Fruit fly (Drosophila melanogaster): ENCODE measurements around the gene Gss1.

Gene Gss1

DNA sequence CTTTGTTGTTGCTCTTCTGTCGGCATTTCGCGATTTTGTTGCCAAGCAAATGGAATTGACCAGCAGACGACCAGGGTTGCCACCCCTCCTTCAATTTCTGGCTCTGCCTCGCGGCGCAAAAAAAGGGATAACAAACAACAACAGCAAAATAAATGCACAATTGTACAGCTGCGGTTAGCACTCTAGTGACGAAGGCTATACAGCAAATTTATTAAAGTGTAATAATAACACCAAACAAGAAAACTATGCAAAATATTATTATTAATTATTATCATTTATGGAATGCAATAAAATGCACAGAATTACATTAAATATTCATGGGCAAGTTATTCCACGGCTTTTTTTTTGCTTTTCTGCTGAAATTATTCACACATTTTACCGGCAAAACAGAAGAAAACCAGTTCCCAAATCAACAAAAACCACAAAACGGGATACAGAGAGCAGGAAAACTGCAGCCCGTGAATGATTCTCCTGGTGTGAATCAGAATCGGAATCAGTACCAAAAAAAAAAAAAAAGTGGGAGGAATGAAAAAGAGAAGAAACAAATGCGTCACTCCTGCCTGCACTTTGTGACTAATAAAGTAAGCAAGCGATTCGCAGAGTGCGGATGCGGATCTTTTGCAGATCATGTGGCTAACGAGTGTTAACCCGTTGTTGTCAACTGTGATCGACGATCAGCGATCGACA is 10.0 kb upstream of the Gss1 start (continued):
- no peak for TF ChIP-seq fkh (GFP tag; optimal IDR thresholded peaks at IDR 0.05)
- TF ChIP-seq Sox15 (GFP tag; optimal IDR thresholded peaks at IDR 0.05) = no peak
- TF ChIP-seq topi (GFP tag; optimal IDR thresholded peaks at IDR 0.05) = peak; percentile 68
- TF ChIP-seq Blimp-1 (GFP tag; optimal IDR thresholded peaks at IDR 0.05) = peak; percentile 14
- peak; percentile 77 for TF ChIP-seq Eip93F (GFP tag; optimal IDR thresholded peaks at IDR 0.05)
- peak; percentile 75 for TF ChIP-seq Met (GFP tag; optimal IDR thresholded peaks at IDR 0.05)
- TF ChIP-seq Gug (GFP tag; IDR thresholded peaks at IDR 0.05) = peak; percentile 52
- peak; percentile 54 for TF ChIP-seq CG1621 (tag; optimal IDR thresholded peaks at IDR 0.05)
- TF ChIP-seq Hr39 (GFP tag; optimal IDR thresholded peaks at IDR 0.05) = peak; percentile 51
- peak; percentile 26 for TF ChIP-seq spab (GFP tag; optimal IDR thresholded peaks at IDR 0.05)
- TF ChIP-seq CG9139 (GFP tag; optimal IDR thresholded peaks at IDR 0.05) = peak; percentile 57
- TF ChIP-seq achi (GFP tag; optimal IDR thresholded peaks at IDR 0.05) = peak; percentile 38
- peak; percentile 33 for TF ChIP-seq net (GFP tag; optimal IDR thresholded peaks at IDR 0.05)
- no peak for TF ChIP-seq CG6854 (GFP tag; optimal IDR thresholded peaks at IDR 0.05)
- peak; percentile 14 for TF ChIP-seq CG11902 (GFP tag; optimal IDR thresholded peaks at IDR 0.05)
- TF ChIP-seq eg (GFP tag; IDR thresholded peaks at IDR 0.05) = peak; percentile 43; the same call in 1 of the 3 replicates
- TF ChIP-seq Hr38 (GFP tag; optimal IDR thresholded peaks at IDR 0.05) = no peak
- no peak for TF ChIP-seq CG8319 (GFP tag; optimal IDR thresholded peaks at IDR 0.05)
- peak; percentile 42 for TF ChIP-seq CG4318 (GFP tag; optimal IDR thresholded peaks at IDR 0.05)
- peak; percentile 65 for TF ChIP-seq CG6808 (GFP tag; optimal IDR thresholded peaks at IDR 0.05)
- TF ChIP-seq dac (GFP tag; optimal IDR thresholded peaks at IDR 0.05) = no peak
- TF ChIP-seq fd85E (GFP tag; optimal IDR thresholded peaks at IDR 0.05) = no peak
- peak; percentile 52 for TF ChIP-seq lz (GFP tag; optimal IDR thresholded peaks at IDR 0.05)
- TF ChIP-seq dsx (GFP tag; optimal IDR thresholded peaks at IDR 0.05; ENCODE audit: poor library complexity, severe bottlenecking) = peak; percentile 27
- peak; percentile 58 for TF ChIP-seq acj6 (GFP tag; optimal IDR thresholded peaks at IDR 0.05)
- peak; percentile 5 for TF ChIP-seq Sox14 (GFP tag; optimal IDR thresholded peaks at IDR 0.05)
- TF ChIP-seq vri (GFP tag; optimal IDR thresholded peaks at IDR 0.05) = peak; percentile 25
- peak; percentile 55; the same call in 2 of the 3 replicates for TF ChIP-seq CG8119 (GFP tag; IDR thresholded peaks at IDR 0.05)
- TF ChIP-seq CG11294 (GFP tag; IDR thresholded peaks at IDR 0.05) = no peak
- peak; percentile 58 for TF ChIP-seq OdsH (GFP tag; optimal IDR thresholded peaks at IDR 0.05)
- peak; percentile 60 to 75 for TF ChIP-seq ss (GFP tag; optimal IDR thresholded peaks at IDR 0.05)

DNA sequence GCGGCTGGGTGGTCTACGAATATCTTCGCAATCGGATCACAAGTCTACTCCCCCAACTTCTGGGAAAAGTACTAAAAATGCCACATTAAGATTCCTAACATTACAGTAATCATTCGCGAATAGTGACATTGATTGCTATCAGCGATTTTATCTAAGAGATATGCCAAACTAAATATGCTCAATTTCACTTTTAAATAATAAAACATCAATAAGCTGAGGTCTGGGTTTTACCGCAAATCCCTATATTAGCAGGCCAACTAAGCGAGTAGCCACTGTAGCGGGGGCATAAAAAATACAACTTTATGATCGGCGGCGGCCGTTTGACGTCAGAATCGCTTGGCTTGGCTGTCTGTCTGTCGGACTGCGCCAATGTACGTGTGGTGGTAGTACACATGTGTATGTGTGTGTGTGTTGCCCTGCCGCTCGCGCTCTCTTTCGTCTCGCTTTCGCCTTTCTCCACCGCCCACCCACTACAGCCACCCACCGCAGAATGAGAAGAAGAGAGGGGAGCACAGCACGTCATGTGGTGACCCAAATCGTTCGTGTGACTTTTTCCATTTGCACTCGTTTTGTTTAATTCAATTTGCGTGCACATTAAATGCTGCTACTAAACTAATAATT is 9.0 kb upstream of the Gss1 start:
- peak; percentile 88 for TF ChIP-seq CG10631 (GFP tag; optimal IDR thresholded peaks at IDR 0.05)
- TF ChIP-seq Gug (GFP tag; IDR thresholded peaks at IDR 0.05) = peak; percentile 89
- peak; percentile 89 for TF ChIP-seq CG15336 (GFP tag; IDR thresholded peaks at IDR 0.05)
- TF ChIP-seq CG6808 (GFP tag; optimal IDR thresholded peaks at IDR 0.05) = peak; percentile 72
- TF ChIP-seq CG10669 (GFP tag; optimal IDR thresholded peaks at IDR 0.05) = peak; percentile 77
- TF ChIP-seq CG11762 (GFP tag; optimal IDR thresholded peaks at IDR 0.05; ENCODE audit: insufficient read depth) = peak; percentile 80
- peak; percentile 92 for TF ChIP-seq cyc (GFP tag; optimal IDR thresholded peaks at IDR 0.05)
- TF ChIP-seq salr (GFP tag; optimal IDR thresholded peaks at IDR 0.05) = peak; percentile 79 to 80
- TF ChIP-seq Eip75B (GFP tag; optimal IDR thresholded peaks at IDR 0.05) = peak; percentile 91
- peak; percentile 89 for TF ChIP-seq achi (GFP tag; optimal IDR thresholded peaks at IDR 0.05)
- peak; percentile 54 to 80 for TF ChIP-seq ss (GFP tag; optimal IDR thresholded peaks at IDR 0.05)
- TF ChIP-seq CG7368 (GFP tag; optimal IDR thresholded peaks at IDR 0.05) = peak; percentile 79
- TF ChIP-seq Sox15 (GFP tag; optimal IDR thresholded peaks at IDR 0.05) = peak; percentile 85
- TF ChIP-seq CG8319 (GFP tag; optimal IDR thresholded peaks at IDR 0.05) = peak; percentile 77
- peak; percentile 75 for TF ChIP-seq dsx (GFP tag; optimal IDR thresholded peaks at IDR 0.05; ENCODE audit: poor library complexity, severe bottlenecking)
- TF ChIP-seq net (GFP tag; optimal IDR thresholded peaks at IDR 0.05) = peak; percentile 86
- peak; percentile 93 for TF ChIP-seq OdsH (GFP tag; optimal IDR thresholded peaks at IDR 0.05)
- TF ChIP-seq CG32006 (GFP tag; optimal IDR thresholded peaks at IDR 0.05) = peak; percentile 95
- peak; percentile 76 for TF ChIP-seq fd59A (GFP tag; optimal IDR thresholded peaks at IDR 0.05)
- TF ChIP-seq spab (GFP tag; optimal IDR thresholded peaks at IDR 0.05) = peak; percentile 47
- peak; percentile 6 for TF ChIP-seq CG9139 (GFP tag; optimal IDR thresholded peaks at IDR 0.05)
- TF ChIP-seq CG11294 (GFP tag; IDR thresholded peaks at IDR 0.05) = peak; percentile 89
- TF ChIP-seq Hr38 (GFP tag; optimal IDR thresholded peaks at IDR 0.05) = peak; percentile 58
- TF ChIP-seq Blimp-1 (GFP tag; optimal IDR thresholded peaks at IDR 0.05) = peak; percentile 75
- peak; percentile 93 for TF ChIP-seq Smox (GFP tag; optimal IDR thresholded peaks at IDR 0.05)
- TF ChIP-seq Sox14 (GFP tag; optimal IDR thresholded peaks at IDR 0.05) = peak; percentile 94
- peak; percentile 87 for TF ChIP-seq CG8632 (GFP tag; optimal IDR thresholded peaks at IDR 0.05)
- TF ChIP-seq Hr39 (GFP tag; optimal IDR thresholded peaks at IDR 0.05) = peak; percentile 97
- TF ChIP-seq Hr4 (GFP tag; optimal IDR thresholded peaks at IDR 0.05) = peak; percentile 95
- peak; percentile 89 for TF ChIP-seq CG6276 (GFP tag; optimal IDR thresholded peaks at IDR 0.05)
